Fruit fly (Drosophila melanogaster): Measurements from ENCODE around the gene CG14835.

DNA sequence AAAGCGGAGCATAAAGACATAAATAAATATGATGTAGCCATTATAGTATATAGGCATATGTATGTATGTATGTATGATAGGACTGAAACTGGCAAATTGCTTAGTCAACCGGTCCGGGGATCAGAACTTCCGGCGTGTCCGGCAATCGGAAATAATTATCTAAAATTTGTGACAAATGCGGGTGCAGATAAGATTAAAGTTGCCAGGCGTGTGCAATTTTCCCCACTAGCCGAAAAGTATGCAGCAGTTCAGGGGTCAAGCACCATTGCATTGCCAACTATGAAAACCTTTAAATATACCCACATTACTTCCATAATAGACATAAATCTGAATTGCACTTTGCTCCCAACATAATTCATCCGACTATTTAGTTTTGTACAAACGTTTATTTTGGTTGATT lies 5.0 kb downstream of the CG14835 start:
- TF ChIP-seq CG8478 (optimal IDR thresholded peaks at IDR 0.05) (no peak), CTCF (optimal IDR thresholded peaks at IDR 0.05) (no peak)

Measured in S2 (cell line).